Worm (Caenorhabditis elegans) whole organism, L3 larva: ENCODE results near the gene R10E4.1.

Experiments used
- R02D3.7 ChIP-seq: fragments of 150-350 bp; optimal IDR thresholded peaks from 2 replicates; lab custom pipeline; 2014; ENCODE audit warnings: missing biosample characterization, missing genetic modification characterization
- ZK546.5 ChIP-seq: sonication (generic microtip); optimal IDR thresholded peaks from 2 replicates; lab custom pipeline; 2017; ENCODE audit warnings: missing biosample characterization, missing genetic modification characterization
- aly-2 ChIP-seq: fragments of 150-350 bp; optimal IDR thresholded peaks from 2 replicates; lab custom pipeline; 2014; ENCODE audit warnings: missing biosample characterization, missing genetic modification characterization
- ceh-16 ChIP-seq: sonication (generic microtip); optimal IDR thresholded peaks from 2 replicates; lab custom pipeline; 2017; ENCODE audit warnings: missing biosample characterization, missing genetic modification characterization
- ceh-28 ChIP-seq: fragments of 150-350 bp; optimal IDR thresholded peaks from 2 replicates; lab custom pipeline; 2014; ENCODE audit warnings: missing biosample characterization, missing genetic modification reagents, missing genetic modification characterization
- ceh-9 ChIP-seq: sonication (generic microtip); optimal IDR thresholded peaks from 2 replicates; lab custom pipeline; 2018; ENCODE audit warnings: missing biosample characterization, missing genetic modification characterization
- egl-5 ChIP-seq: fragments of 150-350 bp; optimal IDR thresholded peaks from 2 replicates; lab custom pipeline; 2017; ENCODE audit warnings: missing biosample characterization, missing genetic modification reagents, missing genetic modification characterization, inconsistent platforms
- elt-2 ChIP-seq: sonication (generic microtip); optimal IDR thresholded peaks from 2 replicates; lab custom pipeline; 2016; ENCODE audit warnings: missing genetic modification reagents, mild to moderate bottlenecking, missing genetic modification characterization, missing compliant biosample characterization
- fkh-10 ChIP-seq: sonication (generic microtip); optimal IDR thresholded peaks from 2 replicates; lab custom pipeline; 2017; ENCODE audit warnings: missing biosample characterization, missing genetic modification reagents, missing genetic modification characterization
- fos-1 ChIP-seq: fragments of 150-350 bp; optimal IDR thresholded peaks from 2 replicates; lab custom pipeline; 2014; ENCODE audit warnings: missing biosample characterization, missing genetic modification characterization
- hmg-11 ChIP-seq: sonication (generic microtip); optimal IDR thresholded peaks from 2 replicates; lab custom pipeline; 2016; ENCODE audit warnings: missing genetic modification characterization, missing compliant biosample characterization
- jun-1 ChIP-seq: fragments of 150-350 bp; optimal IDR thresholded peaks from 2 replicates; lab custom pipeline; 2014; ENCODE audit warnings: missing biosample characterization, missing genetic modification reagents, missing genetic modification characterization
- lin-15B ChIP-seq: fragments of 150-350 bp; optimal IDR thresholded peaks from 2 replicates; lab custom pipeline; 2014; ENCODE audit warnings: missing biosample characterization, missing genetic modification characterization
- lin-39 ChIP-seq: fragments of 150-350 bp; optimal IDR thresholded peaks from 2 replicates; lab custom pipeline; 2018; ENCODE audit warnings: missing biosample characterization, missing genetic modification reagents, missing genetic modification characterization
- mdl-1 ChIP-seq: fragments of 150-350 bp; optimal IDR thresholded peaks from 2 replicates; lab custom pipeline; 2014; ENCODE audit warnings: missing biosample characterization, missing genetic modification characterization
- nfya-1 ChIP-seq: sonication (generic microtip); optimal IDR thresholded peaks from 2 replicates; lab custom pipeline; 2017; ENCODE audit warnings: missing genetic modification characterization, mild to moderate bottlenecking, missing compliant biosample characterization, antibody characterized with exemption, moderate library complexity; ENCODE audit not compliant: insufficient read depth
- nhr-11 ChIP-seq: fragments of 150-350 bp; optimal IDR thresholded peaks from 2 replicates; lab custom pipeline; 2014; ENCODE audit warnings: missing biosample characterization, missing genetic modification characterization
- nhr-23 ChIP-seq: fragments of 150-350 bp; optimal IDR thresholded peaks from 2 replicates; lab custom pipeline; 2014; ENCODE audit warnings: missing biosample characterization, missing genetic modification reagents, missing genetic modification characterization
- nhr-237 ChIP-seq: fragments of 150-350 bp; optimal IDR thresholded peaks from 2 replicates; lab custom pipeline; 2014; ENCODE audit warnings: missing biosample characterization, missing genetic modification characterization
- nhr-25 ChIP-seq: sonication (generic microtip); optimal IDR thresholded peaks from 2 replicates; lab custom pipeline; 2017; ENCODE audit warnings: missing biosample characterization, missing genetic modification characterization
- pha-4 ChIP-seq: fragments of 150-350 bp; optimal IDR thresholded peaks from 2 replicates; lab custom pipeline; 2014; ENCODE audit warnings: missing biosample characterization, missing genetic modification reagents, missing genetic modification characterization
- pqm-1 ChIP-seq: fragments of 150-350 bp; optimal IDR thresholded peaks from 2 replicates; lab custom pipeline; 2017; ENCODE audit warnings: missing biosample characterization, missing genetic modification characterization, inconsistent platforms
- sea-2 ChIP-seq: fragments of 150-350 bp; sonication (generic microtip); optimal IDR thresholded peaks from 4 replicates; lab custom pipeline; 2014; ENCODE audit warnings: missing biosample characterization, missing genetic modification reagents, missing genetic modification characterization
- skn-1 ChIP-seq: fragments of 150-350 bp; optimal IDR thresholded peaks from 2 replicates; lab custom pipeline; 2014; ENCODE audit warnings: missing biosample characterization, missing genetic modification characterization
- snpc-4 ChIP-seq: fragments of 150-350 bp; optimal IDR thresholded peaks from 2 replicates; lab custom pipeline; 2014; ENCODE audit warnings: missing biosample characterization, missing genetic modification characterization
- unc-62 ChIP-seq: fragments of 150-350 bp; sonication (generic microtip); optimal IDR thresholded peaks from 4 replicates; lab custom pipeline; 2014; ENCODE audit warnings: missing biosample characterization, missing genetic modification reagents, missing genetic modification characterization
- zag-1 ChIP-seq: fragments of 150-350 bp; optimal IDR thresholded peaks from 2 replicates; lab custom pipeline; 2014; ENCODE audit warnings: missing biosample characterization, missing genetic modification characterization

Gene R10E4.1

ce11 chrIII:4300989-4301498 is 31.5 kb downstream of the R10E4.1 start, which contains the start of gene R10E4.11:
R10E4.11 (minus strand) TSS chrIII:4301039.
- TF ChIP-seq sea-2 (GFP tag; lab: Kevin White, UChicago) = no peak
- TF ChIP-seq nhr-11 = no peak
- TF ChIP-seq hmg-11 (tag; lab: Kevin White, UChicago) = peak; percentile 12

- TF ChIP-seq ZK546.5 (tag; lab: Kevin White, UChicago) = no peak
- TF ChIP-seq jun-1 (tag; lab: Kevin White, UChicago) = no peak
- no peak for TF ChIP-seq unc-62 (GFP tag; lab: Kevin White, UChicago)
- TF ChIP-seq ceh-16 (tag; lab: Kevin White, UChicago) = no peak
- no peak for TF ChIP-seq ceh-28 (tag; lab: Kevin White, UChicago)
- no peak for TF ChIP-seq pqm-1 (tag; lab: Kevin White, UChicago)
- no peak for TF ChIP-seq lin-39 (tag; lab: Kevin White, UChicago)
- no peak for TF ChIP-seq ceh-9 (tag; lab: Kevin White, UChicago)
- no peak for TF ChIP-seq fos-1 (tag; lab: Kevin White, UChicago)
- TF ChIP-seq, all 47 proteins: peak for 0
These were observed 32.8 kb downstream of the R10E4.1 start, which contains the start of gene R10E4.9 for ce11 chrIII:4302293-4302692. R10E4.9 (minus strand) TSS chrIII:4302393.

ce11 chrIII:4302780-4303179 is 33.2 kb downstream of the R10E4.1 start:
- peak; percentile 47 for TF ChIP-seq nhr-25 (tag; lab: Kevin White, UChicago)
- no peak for TF ChIP-seq lin-15B (tag; lab: Kevin White, UChicago)

- no peak for TF ChIP-seq unc-62 (GFP tag; lab: Kevin White, UChicago)
- TF ChIP-seq lin-15B (tag; lab: Kevin White, UChicago) = no peak
- TF ChIP-seq hmg-11 (tag; lab: Kevin White, UChicago) = no peak
- TF ChIP-seq nhr-237 (tag; lab: Kevin White, UChicago) = no peak
- TF ChIP-seq mdl-1 = no peak
These were observed 39.8 kb downstream of the R10E4.1 start for ce11 chrIII:4309303-4309702.

ce11 chrIII:4313061-4313962 is 43.8 kb downstream of the R10E4.1 start, which contains the start of the genes evl-14 and dcn-1:
evl-14 (minus strand) TSS chrIII:4313128.
dcn-1 (plus strand) TSS chrIII:4313912.
- TF ChIP-seq fkh-10 (GFP tag; lab: Kevin White, UChicago) (no peak), ceh-28 (tag; lab: Kevin White, UChicago) (peak; percentile 63), nhr-23 (tag; lab: Kevin White, UChicago) (peak; percentile 74), jun-1 (tag; lab: Kevin White, UChicago) (peak; percentile 74), pqm-1 (tag; lab: Kevin White, UChicago) (peak; percentile 37), aly-2 (tag; lab: Kevin White, UChicago) (no peak), hmg-11 (tag; lab: Kevin White, UChicago) (peak; percentile 77), elt-2 (tag; lab: Kevin White, UChicago) (peak; percentile 65), nfya-1 (tag; lab: Kevin White, UChicago) (peak; percentile 88), lin-39 (tag; lab: Kevin White, UChicago) (peak; percentile 57), pha-4 (tag; lab: Kevin White, UChicago) (peak; percentile 92), nhr-25 (tag; lab: Kevin White, UChicago) (peak; percentile 88), skn-1 (tag; lab: Kevin White, UChicago) (peak; percentile 5), lin-15B (tag; lab: Kevin White, UChicago) (peak; percentile 63), egl-5 (tag; lab: Kevin White, UChicago) (peak; percentile 80), snpc-4 (tag; lab: Kevin White, UChicago) (no peak), zag-1 (tag; lab: Kevin White, UChicago) (no peak)

- TF ChIP-seq R02D3.7 (no peak), elt-2 (tag; lab: Kevin White, UChicago) (peak; percentile 51), ceh-28 (tag; lab: Kevin White, UChicago) (peak; percentile 16)
These were observed 45.0 kb downstream of the R10E4.1 start for ce11 chrIII:4314502-4314901.
